Worm (Caenorhabditis elegans) whole organism, mixed stage, embryonic: ENCODE measurements around the gene zchc-1A.

Source experiments
- M03D4.4 ChIP-seq: sonication (generic microtip); optimal IDR thresholded peaks from 2 replicates; lab custom pipeline; 2017; ENCODE audit warnings: mild to moderate bottlenecking, missing genetic modification characterization, missing compliant biosample characterization
- bed-3 ChIP-seq: fragments of 200-800 bp; sonication (Bioruptor generic); optimal IDR thresholded peaks from 3 replicates; lab custom pipeline; 2018; ENCODE audit warnings: mild to moderate bottlenecking, missing genetic modification characterization, moderate library complexity, missing compliant biosample characterization
- blmp-1 ChIP-seq: fragments of 150-350 bp; optimal IDR thresholded peaks from 2 replicates; lab custom pipeline; 2014; ENCODE audit warnings: missing biosample characterization, missing genetic modification characterization
- ceh-39 ChIP-seq: fragments of 150-350 bp; optimal IDR thresholded peaks from 2 replicates; lab custom pipeline; 2014; ENCODE audit warnings: missing biosample characterization, missing genetic modification characterization
- ceh-43 ChIP-seq: fragments of 200-800 bp; sonication (Bioruptor generic); optimal IDR thresholded peaks from 2 replicates; lab custom pipeline; 2018; ENCODE audit warnings: mild to moderate bottlenecking, missing genetic modification characterization, moderate library complexity, missing compliant biosample characterization
- ces-1 ChIP-seq: fragments of 150-350 bp; optimal IDR thresholded peaks from 2 replicates; lab custom pipeline; 2014; ENCODE audit warnings: missing biosample characterization, missing genetic modification reagents, missing genetic modification characterization
- cnd-1 ChIP-seq: fragments of 200-800 bp; sonication (Bioruptor generic); optimal IDR thresholded peaks from 2 replicates; lab custom pipeline; 2018; ENCODE audit warnings: mild to moderate bottlenecking, missing genetic modification characterization, missing compliant biosample characterization
- drap-1 ChIP-seq: fragments of 200-800 bp; sonication (Bioruptor generic); optimal IDR thresholded peaks from 3 replicates; lab custom pipeline; 2018; ENCODE audit warnings: mild to moderate bottlenecking, missing genetic modification characterization, missing compliant biosample characterization
- elt-1 ChIP-seq: sonication (generic microtip); optimal IDR thresholded peaks from 2 replicates; lab custom pipeline; 2017; ENCODE audit warnings: missing genetic modification characterization, mild to moderate bottlenecking, missing compliant biosample characterization, antibody characterized with exemption, moderate library complexity, borderline replicate concordance; ENCODE audit not compliant: insufficient read depth
- elt-3 ChIP-seq: fragments of 150-350 bp; optimal IDR thresholded peaks from 2 replicates; lab custom pipeline; 2014; ENCODE audit warnings: missing biosample characterization, missing genetic modification characterization
- flh-1 ChIP-seq: fragments of 200-800 bp; sonication (Bioruptor generic); optimal IDR thresholded peaks from 2 replicates; lab custom pipeline; 2018; ENCODE audit warnings: mild to moderate bottlenecking, missing genetic modification characterization, moderate library complexity, missing compliant biosample characterization
- ham-2 ChIP-seq: fragments of 200-800 bp; sonication (Bioruptor generic); optimal IDR thresholded peaks from 2 replicates; lab custom pipeline; 2018; ENCODE audit warnings: mild to moderate bottlenecking, missing genetic modification characterization, missing compliant biosample characterization
- hlh-1 ChIP-seq: fragments of 150-350 bp; optimal IDR thresholded peaks from 2 replicates; lab custom pipeline; 2014; ENCODE audit warnings: missing biosample characterization, missing genetic modification reagents, missing genetic modification characterization
- lin-13 ChIP-seq: fragments of 150-350 bp; optimal IDR thresholded peaks from 2 replicates; lab custom pipeline; 2014; ENCODE audit warnings: missing biosample characterization, missing genetic modification characterization
- lin-32 ChIP-seq: fragments of 200-800 bp; sonication (Bioruptor generic); optimal IDR thresholded peaks from 2 replicates; lab custom pipeline; 2018; ENCODE audit warnings: mild to moderate bottlenecking, missing genetic modification characterization, missing compliant biosample characterization
- lsy-2 ChIP-seq: fragments of 150-350 bp; optimal IDR thresholded peaks from 2 replicates; lab custom pipeline; 2014; ENCODE audit warnings: missing biosample characterization, missing genetic modification characterization
- mab-5 ChIP-seq: fragments of 150-350 bp; optimal IDR thresholded peaks from 2 replicates; lab custom pipeline; 2014; ENCODE audit warnings: missing biosample characterization, missing genetic modification characterization
- mep-1 ChIP-seq: fragments of 150-350 bp; optimal IDR thresholded peaks from 2 replicates; lab custom pipeline; 2017; ENCODE audit warnings: missing biosample characterization, missing genetic modification reagents, missing genetic modification characterization, inconsistent platforms
- mls-2 ChIP-seq: sonication (generic microtip); optimal IDR thresholded peaks from 2 replicates; lab custom pipeline; 2016; ENCODE audit warnings: mild to moderate bottlenecking, missing genetic modification characterization, moderate library complexity, missing compliant biosample characterization
- nhr-12 ChIP-seq: fragments of 150-350 bp; optimal IDR thresholded peaks from 2 replicates; lab custom pipeline; 2014; ENCODE audit warnings: missing biosample characterization, missing genetic modification characterization
- nhr-2 ChIP-seq: fragments of 150-350 bp; optimal IDR thresholded peaks from 2 replicates; lab custom pipeline; 2014; ENCODE audit warnings: missing biosample characterization, missing genetic modification characterization
- nhr-237 ChIP-seq: fragments of 150-350 bp; optimal IDR thresholded peaks from 2 replicates; lab custom pipeline; 2014; ENCODE audit warnings: missing biosample characterization, missing genetic modification characterization
- nhr-28 ChIP-seq: fragments of 150-350 bp; optimal IDR thresholded peaks from 2 replicates; lab custom pipeline; 2014; ENCODE audit warnings: missing biosample characterization, missing genetic modification characterization
- sem-2 ChIP-seq: fragments of 200-800 bp; sonication (Bioruptor generic); optimal IDR thresholded peaks from 2 replicates; lab custom pipeline; 2018; ENCODE audit warnings: mild to moderate bottlenecking, missing genetic modification characterization, missing compliant biosample characterization
- sptf-1 ChIP-seq: sonication (generic microtip); optimal IDR thresholded peaks from 2 replicates; lab custom pipeline; 2017; ENCODE audit warnings: mild to moderate bottlenecking, missing genetic modification characterization, moderate library complexity, missing compliant biosample characterization
- tbx-8 ChIP-seq: fragments of 200-800 bp; sonication (Bioruptor generic); optimal IDR thresholded peaks from 2 replicates; lab custom pipeline; 2018; ENCODE audit warnings: mild to moderate bottlenecking, missing genetic modification characterization, moderate library complexity, missing compliant biosample characterization
- unc-120 ChIP-seq: sonication (generic microtip); optimal IDR thresholded peaks from 2 replicates; lab custom pipeline; 2017; ENCODE audit warnings: missing genetic modification characterization, missing compliant biosample characterization; ENCODE audit not compliant: poor library complexity, severe bottlenecking
- unc-39 ChIP-seq: fragments of 150-350 bp; optimal IDR thresholded peaks from 2 replicates; lab custom pipeline; 2014; ENCODE audit warnings: missing biosample characterization, missing genetic modification characterization
- unc-62 ChIP-seq: fragments of 150-350 bp; optimal IDR thresholded peaks from 2 replicates; lab custom pipeline; 2014; ENCODE audit warnings: missing biosample characterization, missing genetic modification reagents, missing genetic modification characterization
- zip-8 ChIP-seq: fragments of 150-350 bp; optimal IDR thresholded peaks from 2 replicates; lab custom pipeline; 2014; ENCODE audit warnings: missing biosample characterization, missing genetic modification characterization
- ztf-11 ChIP-seq: fragments of 150-350 bp; optimal IDR thresholded peaks from 2 replicates; lab custom pipeline; 2014; ENCODE audit warnings: missing biosample characterization, missing genetic modification characterization

Gene zchc-1A

ce11 chrX:5174256-5174655 is at the start of gene zchc-1A:
TSS of gene zchc-1A (plus strand) at chrX:5174369.
- TF ChIP-seq lin-13 (tag; lab: Kevin White, UChicago), result no peak
- TF ChIP-seq blmp-1 (tag; lab: Kevin White, UChicago), result no peak
- TF ChIP-seq sptf-1, result no peak
- TF ChIP-seq nhr-237 (tag; lab: Kevin White, UChicago), result no peak
- TF ChIP-seq ces-1 (GFP tag; lab: Kevin White, UChicago), result no peak
- no peak for TF ChIP-seq flh-1
- no peak for TF ChIP-seq zip-8 (tag; lab: Kevin White, UChicago)
- no peak for TF ChIP-seq ceh-39 (tag; lab: Kevin White, UChicago)
- TF ChIP-seq mep-1 (tag; lab: Kevin White, UChicago), result no peak
- TF ChIP-seq unc-39 (tag; lab: Kevin White, UChicago), result no peak
- no peak for TF ChIP-seq elt-1 (tag; lab: Kevin White, UChicago)
- TF ChIP-seq unc-120, result no peak
- no peak for TF ChIP-seq mls-2 (tag; lab: Kevin White, UChicago)
- TF ChIP-seq ceh-43 (GFP tag; lab: Kevin White, UChicago), result no peak
- no peak for TF ChIP-seq bed-3 (GFP tag; lab: Kevin White, UChicago)

ce11 chrX:5129447-5129846 is 44.7 kb upstream of the zchc-1A start:
- TF ChIP-seq tbx-8 (GFP tag; lab: Kevin White, UChicago) (no peak), sem-2 (GFP tag; lab: Kevin White, UChicago) (no peak), ceh-43 (GFP tag; lab: Kevin White, UChicago) (no peak), elt-3 (tag; lab: Kevin White, UChicago) (no peak), ces-1 (GFP tag; lab: Kevin White, UChicago) (peak; percentile 100), mab-5 (tag; lab: Kevin White, UChicago) (no peak), zip-8 (tag; lab: Kevin White, UChicago) (no peak), mls-2 (tag; lab: Kevin White, UChicago) (no peak), unc-62 (peak; percentile 33)

- TF ChIP-seq ces-1 (GFP tag; lab: Kevin White, UChicago), result peak; percentile 91
- no peak for TF ChIP-seq hlh-1 (tag; lab: Kevin White, UChicago)
Measured at ce11 chrX:5131760-5132159, 42.4 kb upstream of the zchc-1A start.

DNA sequence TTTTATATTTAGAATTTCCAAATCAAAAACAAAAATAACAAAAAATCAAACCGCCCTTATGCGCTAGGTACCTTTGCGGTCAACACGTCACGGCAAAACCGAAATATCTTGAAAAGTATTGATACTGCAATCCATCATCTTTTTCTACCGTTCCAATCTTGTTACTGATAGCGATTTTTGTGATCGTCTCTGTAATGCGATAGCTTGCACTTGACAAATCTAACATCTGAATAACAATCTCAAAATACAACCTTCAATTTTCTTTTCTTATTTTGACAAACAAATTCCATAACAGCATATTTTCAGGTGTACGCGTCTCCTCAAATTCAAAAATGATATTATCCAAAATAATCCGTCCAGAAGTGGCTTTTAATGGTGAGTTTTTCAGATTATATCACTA is 40.2 kb upstream of the zchc-1A start, which contains the start of gene tbc-7:
Gene tbc-7, plus strand, starts transcription at position 301 of the 400 bp plus-strand sequence.
- TF ChIP-seq flh-1, result no peak
- no peak for TF ChIP-seq nhr-2
- no peak for TF ChIP-seq sptf-1
- TF ChIP-seq elt-3 (tag; lab: Kevin White, UChicago), result no peak
- TF ChIP-seq ceh-39 (tag; lab: Kevin White, UChicago), result no peak
- TF ChIP-seq cnd-1 (tag; lab: Kevin White, UChicago), result no peak
- TF ChIP-seq ztf-11 (tag; lab: Kevin White, UChicago), result no peak
- no peak for TF ChIP-seq tbx-8 (GFP tag; lab: Kevin White, UChicago)
- no peak for TF ChIP-seq ceh-43 (GFP tag; lab: Kevin White, UChicago)
- no peak for TF ChIP-seq lin-13 (tag; lab: Kevin White, UChicago)
- no peak for TF ChIP-seq mab-5 (tag; lab: Kevin White, UChicago)
- no peak for TF ChIP-seq ham-2
- no peak for TF ChIP-seq nhr-12 (tag; lab: Kevin White, UChicago)
- no peak for TF ChIP-seq lin-32
- TF ChIP-seq blmp-1 (tag; lab: Kevin White, UChicago), result no peak
- TF ChIP-seq mep-1 (tag; lab: Kevin White, UChicago), result no peak
- no peak for TF ChIP-seq unc-120

ce11 chrX:5135548-5135947 is 38.6 kb upstream of the zchc-1A start:
- TF ChIP-seq lsy-2 (tag; lab: Kevin White, UChicago) (no peak), ztf-11 (tag; lab: Kevin White, UChicago) (no peak), nhr-2 (no peak), M03D4.4 (tag; lab: Kevin White, UChicago) (no peak), lin-13 (tag; lab: Kevin White, UChicago) (no peak), unc-120 (no peak), drap-1 (GFP tag; lab: Kevin White, UChicago) (no peak), tbx-8 (GFP tag; lab: Kevin White, UChicago) (no peak), ham-2 (no peak), flh-1 (no peak), nhr-28 (no peak), blmp-1 (tag; lab: Kevin White, UChicago) (no peak), sem-2 (GFP tag; lab: Kevin White, UChicago) (no peak), mep-1 (tag; lab: Kevin White, UChicago) (no peak), zip-8 (tag; lab: Kevin White, UChicago) (no peak), ceh-43 (GFP tag; lab: Kevin White, UChicago) (no peak)
- TF ChIP-seq, all 35 proteins: peak for 0
